Fruit fly (Drosophila melanogaster) whole organism, adult: Measurements from ENCODE around the gene Bx.

Experiments
- CG1620 ChIP-seq: fragments of 200-800 bp; sonication (Bioruptor generic); optimal IDR thresholded peaks from 2 replicates; lab custom pipeline; 2016; ENCODE audit warnings: missing biosample characterization, missing genetic modification characterization
- CG5204 ChIP-seq: fragments of 200-800 bp; sonication (Bioruptor generic); optimal IDR thresholded peaks from 2 replicates; lab custom pipeline; 2016; ENCODE audit warnings: missing biosample characterization, missing genetic modification characterization
- CG7045 ChIP-seq: fragments of 200-800 bp; sonication (Bioruptor generic); optimal IDR thresholded peaks from 2 replicates; lab custom pipeline; 2017; ENCODE audit warnings: missing biosample characterization, mild to moderate bottlenecking, missing genetic modification characterization
- CG7101 ChIP-seq: fragments of 200-800 bp; sonication (Bioruptor generic); optimal IDR thresholded peaks from 2 replicates; lab custom pipeline; 2018; ENCODE audit warnings: missing biosample characterization, mild to moderate bottlenecking, missing genetic modification characterization, moderate library complexity
- kay ChIP-seq: fragments of 200-800 bp; sonication (Bioruptor generic); peaks from one replicate; lab custom pipeline; 2016; ENCODE audit warnings: missing biosample characterization, missing genetic modification characterization, borderline replicate concordance

dm6 chrX:18565630-18566319, 50.5 kb downstream of the Bx start:
- TF ChIP-seq CG7101 (tag; lab: Kevin White, UChicago) (no peak), CG1620 (GFP tag; lab: Kevin White, UChicago) (no peak), CG7045 (GFP tag; lab: Kevin White, UChicago) (no peak), CG5204 (GFP tag; lab: Kevin White, UChicago) (no peak), kay (GFP tag; lab: Kevin White, UChicago) (no peak)
